Worm (Caenorhabditis elegans) whole organism, early embryonic: ENCODE data around the gene grd-6.

Source experiments
- B0310.2 ChIP-seq: sonication (generic microtip); optimal IDR thresholded peaks from 2 replicates; lab custom pipeline; 2016; ENCODE audit warnings: mild to moderate bottlenecking, missing genetic modification characterization, missing compliant biosample characterization
- F13C5.2 ChIP-seq: sonication (generic microtip); optimal IDR thresholded peaks from 2 replicates; lab custom pipeline; 2017; ENCODE audit warnings: mild to moderate bottlenecking, missing genetic modification characterization, inconsistent platforms, missing compliant biosample characterization
- ama-1 ChIP-seq: fragments of 150-350 bp; optimal IDR thresholded peaks from 2 replicates; lab custom pipeline; 2014
- sea-1 ChIP-seq: fragments of 200-800 bp; sonication (Bioruptor generic); conservative IDR thresholded peaks from 2 replicates; pipeline ENCODE4 v1.3.6; 2022; ENCODE audit warnings: missing genetic modification characterization, missing compliant biosample characterization
- tbx-11 ChIP-seq: fragments of 200-800 bp; sonication (Bioruptor generic); IDR thresholded peaks from 2 replicates; pipeline ENCODE4 v1.3.6; 2022; ENCODE audit warnings: missing genetic modification characterization, missing compliant biosample characterization
- tra-4 ChIP-seq: sonication (generic microtip); optimal IDR thresholded peaks from 2 replicates; lab custom pipeline; 2017; ENCODE audit warnings: missing genetic modification characterization, missing compliant biosample characterization

ce11 chrV:9254012-9254696, 32.5 kb downstream of the grd-6 start, which contains the start of gene F07C3.9:
- TF ChIP-seq ama-1 (lab: Kevin White, UChicago) (no peak), tra-4 (tag; lab: Kevin White, UChicago) (no peak), F13C5.2 (no peak), B0310.2 (tag; lab: Kevin White, UChicago) (no peak), sea-1 (GFP tag; lab: Robert Waterston, UW) (no peak), tbx-11 (GFP tag; lab: Robert Waterston, UW) (no peak)
